Fruit fly (Drosophila melanogaster): ENCODE results near the gene RpL35.

Gene RpL35

dm6 chrX:5690651-5691379 lies 18.6 kb downstream of the RpL35 start (continued):
- TF ChIP-seq CG11902 (GFP tag; optimal IDR thresholded peaks at IDR 0.05) = no peak
- no peak for TF ChIP-seq Blimp-1 (GFP tag; optimal IDR thresholded peaks at IDR 0.05)
- no peak for TF ChIP-seq CG1621 (tag; optimal IDR thresholded peaks at IDR 0.05)
- no peak for TF ChIP-seq Hr39 (GFP tag; optimal IDR thresholded peaks at IDR 0.05)
- no peak for TF ChIP-seq Smox (GFP tag; optimal IDR thresholded peaks at IDR 0.05)
- no peak for TF ChIP-seq fd85E (GFP tag; optimal IDR thresholded peaks at IDR 0.05)
- TF ChIP-seq CG10631 (GFP tag; optimal IDR thresholded peaks at IDR 0.05) = no peak

dm6 chrX:5695035-5695434 lies 22.8 kb downstream of the RpL35 start, which contains the start of gene CG3149:
CG3149 (minus strand) TSS chrX:5695205.
- no peak for TF ChIP-seq CG3032 (tag; optimal IDR thresholded peaks at IDR 0.05)
- TF ChIP-seq Eip78C (GFP tag) = peak; percentile 45
- no peak for TF ChIP-seq CG31627 (GFP tag; optimal IDR thresholded peaks at IDR 0.05)

dm6 chrX:5695958-5696357 lies 23.8 kb downstream of the RpL35 start:
- TF ChIP-seq esn (GFP tag; optimal IDR thresholded peaks at IDR 0.05) (no peak), Hr38 (GFP tag; optimal IDR thresholded peaks at IDR 0.05) (no peak), dac (GFP tag; optimal IDR thresholded peaks at IDR 0.05) (no peak), fd85E (GFP tag; optimal IDR thresholded peaks at IDR 0.05) (no peak), net (GFP tag; optimal IDR thresholded peaks at IDR 0.05) (no peak), vri (GFP tag; optimal IDR thresholded peaks at IDR 0.05) (no peak), CG3032 (tag; optimal IDR thresholded peaks at IDR 0.05) (peak; percentile 86), Smox (GFP tag; optimal IDR thresholded peaks at IDR 0.05) (no peak), Eip75B (GFP tag; optimal IDR thresholded peaks at IDR 0.05) (no peak), CG6163 (GFP tag; IDR thresholded peaks at IDR 0.05) (peak; percentile 37), CG10669 (GFP tag; optimal IDR thresholded peaks at IDR 0.05) (peak; percentile 29), cyc (GFP tag; optimal IDR thresholded peaks at IDR 0.05) (no peak), Ets96B (tag; optimal IDR thresholded peaks at IDR 0.05) (peak; percentile 84), Eip78C (GFP tag) (no peak), lz (GFP tag; optimal IDR thresholded peaks at IDR 0.05) (no peak), Hr39 (GFP tag; optimal IDR thresholded peaks at IDR 0.05) (no peak), CG11294 (GFP tag; IDR thresholded peaks at IDR 0.05) (no peak), dsx (GFP tag; optimal IDR thresholded peaks at IDR 0.05; ENCODE audit: poor library complexity, severe bottlenecking) (peak; percentile 64), fd59A (GFP tag; optimal IDR thresholded peaks at IDR 0.05) (no peak), CG9139 (GFP tag; optimal IDR thresholded peaks at IDR 0.05) (no peak), CG11902 (GFP tag; optimal IDR thresholded peaks at IDR 0.05) (no peak), CG34406 (GFP tag; optimal IDR thresholded peaks at IDR 0.05) (no peak), Sox102F (GFP tag; optimal IDR thresholded peaks at IDR 0.05) (no peak), Ets21C (GFP tag; optimal IDR thresholded peaks at IDR 0.05) (no peak), eg (GFP tag; IDR thresholded peaks at IDR 0.05) (peak; percentile 22; the same call in 1 of the 3 replicates), Sox14 (GFP tag; optimal IDR thresholded peaks at IDR 0.05) (no peak), CG10631 (GFP tag; optimal IDR thresholded peaks at IDR 0.05) (no peak), fkh (GFP tag; optimal IDR thresholded peaks at IDR 0.05) (no peak)

- TF ChIP-seq CG34406 (GFP tag; optimal IDR thresholded peaks at IDR 0.05) (peak; percentile 97), CG15336 (GFP tag; IDR thresholded peaks at IDR 0.05) (peak; percentile 95), Eip93F (GFP tag; optimal IDR thresholded peaks at IDR 0.05) (peak; percentile 95), OdsH (GFP tag; optimal IDR thresholded peaks at IDR 0.05) (peak; percentile 96), Hr39 (GFP tag; optimal IDR thresholded peaks at IDR 0.05) (peak; percentile 98), eg (GFP tag; IDR thresholded peaks at IDR 0.05) (peak; percentile 97), Sox15 (GFP tag; optimal IDR thresholded peaks at IDR 0.05) (peak; percentile 96), CG6854 (GFP tag; optimal IDR thresholded peaks at IDR 0.05) (peak; percentile 95), CG9139 (GFP tag; optimal IDR thresholded peaks at IDR 0.05) (peak; percentile 94), CG8119 (GFP tag; IDR thresholded peaks at IDR 0.05) (peak; percentile 94), Eip75B (GFP tag; optimal IDR thresholded peaks at IDR 0.05) (peak; percentile 98), CG32006 (GFP tag; optimal IDR thresholded peaks at IDR 0.05) (peak; percentile 97), CG3919 (GFP tag; optimal IDR thresholded peaks at IDR 0.05) (peak; percentile 99), Lpt (GFP tag; optimal IDR thresholded peaks at IDR 0.05) (peak; percentile 94), achi (GFP tag; optimal IDR thresholded peaks at IDR 0.05) (peak; percentile 96), svp (GFP tag) (peak; percentile 99), topi (GFP tag; optimal IDR thresholded peaks at IDR 0.05) (peak; percentile 99), CG1621 (tag; optimal IDR thresholded peaks at IDR 0.05) (peak; percentile 96), CG10669 (GFP tag; optimal IDR thresholded peaks at IDR 0.05) (peak; percentile 94), acj6 (GFP tag; optimal IDR thresholded peaks at IDR 0.05) (peak; percentile 98), Ets96B (tag; optimal IDR thresholded peaks at IDR 0.05) (peak; percentile 83), Smox (GFP tag; optimal IDR thresholded peaks at IDR 0.05) (peak; percentile 97), fd85E (GFP tag; optimal IDR thresholded peaks at IDR 0.05) (peak; percentile 94)
These were observed 24.3 kb downstream of the RpL35 start for dm6 chrX:5696436-5697022.

Data from whole organism, prepupa.